Worm (Caenorhabditis elegans) whole organism, L4/young adult: ENCODE measurements around the gene ZK809.1.

Experiments
- W03F9.2 ChIP-seq: fragments of 150-350 bp; optimal IDR thresholded peaks from 2 replicates; lab custom pipeline; 2014; ENCODE audit warnings: missing biosample characterization, missing genetic modification characterization
- dao-5 ChIP-seq: sonication (generic microtip); optimal IDR thresholded peaks from 2 replicates; lab custom pipeline; 2016; ENCODE audit warnings: missing genotype, missing genetic modification characterization, moderate library complexity, missing compliant biosample characterization

DNA sequence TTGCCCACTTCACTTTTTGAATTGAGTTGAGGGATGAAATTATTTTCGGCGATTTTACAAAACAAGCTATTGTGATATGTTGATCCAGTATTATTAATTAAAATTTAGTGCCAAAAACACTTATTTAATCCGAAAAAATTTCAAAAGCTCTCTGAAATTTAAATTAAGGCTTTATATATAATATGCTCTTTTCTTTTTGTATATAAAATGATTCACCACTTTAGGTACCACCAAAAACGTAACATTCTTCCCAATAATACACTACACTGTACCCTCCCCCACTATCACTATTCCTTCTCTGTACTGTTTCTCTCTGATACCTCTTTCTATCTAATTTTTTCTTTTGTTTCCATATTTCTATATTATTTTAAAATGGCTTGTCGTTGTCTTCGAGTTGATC lies 1.9 kb downstream of the ZK809.1 start, which contains the start of gene prx-2:
- TF ChIP-seq dao-5 (tag; lab: Kevin White, UChicago) (no peak), W03F9.2 (tag; lab: Kevin White, UChicago) (no peak)
